Fruit fly (Drosophila melanogaster) whole organism, embryonic: ENCODE measurements around the gene Txl.

Experiments used
- Antp ChIP-seq: fragments of 200-800 bp; sonication (Bioruptor generic); optimal IDR thresholded peaks from 3 replicates; lab custom pipeline; 2016; ENCODE audit warnings: missing biosample characterization, missing genetic modification characterization
- B-H2 ChIP-seq: fragments of 200-800 bp; sonication (Bioruptor generic); optimal IDR thresholded peaks from 2 replicates; lab custom pipeline; 2018; ENCODE audit warnings: missing biosample characterization, mild to moderate bottlenecking, missing genetic modification characterization
- CG1024 ChIP-seq: fragments of 200-800 bp; sonication (Bioruptor generic); IDR thresholded peaks from 2 replicates; pipeline ENCODE4 v1.3.6; 2022; ENCODE audit warnings: missing biosample characterization, missing genetic modification characterization
- CG10274 ChIP-seq: fragments of 200-800 bp; sonication (Bioruptor generic); optimal IDR thresholded peaks from 3 replicates; lab custom pipeline; 2017; ENCODE audit warnings: missing biosample characterization, mild to moderate bottlenecking, missing genetic modification characterization
- CG10565 ChIP-seq: fragments of 200-800 bp; sonication (Bioruptor generic); optimal IDR thresholded peaks from 3 replicates; lab custom pipeline; 2016; ENCODE audit warnings: missing biosample characterization, mild to moderate bottlenecking, missing genetic modification characterization
- CG10979 ChIP-seq: fragments of 200-800 bp; sonication (Bioruptor generic); optimal IDR thresholded peaks from 2 replicates; lab custom pipeline; 2018; ENCODE audit warnings: missing biosample characterization, mild to moderate bottlenecking, missing genetic modification characterization, moderate library complexity
- CG11093 ChIP-seq: fragments of 200-800 bp; sonication (Bioruptor generic); IDR thresholded peaks from 3 replicates; pipeline ENCODE4 v1.3.6; 2022; ENCODE audit warnings: missing biosample characterization, missing genetic modification characterization
- CG11247 ChIP-seq: fragments of 200-800 bp; sonication (Bioruptor generic); IDR thresholded peaks from 2 replicates; pipeline ENCODE4 v1.3.6; 2022; ENCODE audit warnings: missing biosample characterization, missing genetic modification characterization
- CG12942 ChIP-seq: fragments of 200-800 bp; sonication (Bioruptor generic); optimal IDR thresholded peaks from 3 replicates; lab custom pipeline; 2016; ENCODE audit warnings: missing biosample characterization, missing genetic modification characterization
- CG14014 ChIP-seq: fragments of 200-800 bp; sonication (Bioruptor generic); IDR thresholded peaks from 2 replicates; pipeline ENCODE4 v1.3.6; 2022; ENCODE audit warnings: missing biosample characterization, missing genetic modification characterization
- CG15601 ChIP-seq: fragments of 200-800 bp; sonication (Bioruptor generic); optimal IDR thresholded peaks from 3 replicates; lab custom pipeline; 2019; ENCODE audit warnings: missing biosample characterization, mild to moderate bottlenecking, missing genetic modification characterization, moderate library complexity
- CG17912 ChIP-seq: fragments of 200-800 bp; sonication (Bioruptor generic); optimal IDR thresholded peaks from 2 replicates; lab custom pipeline; 2018; ENCODE audit warnings: missing biosample characterization, mild to moderate bottlenecking, missing genetic modification characterization
- CG2875 ChIP-seq: fragments of 200-800 bp; sonication (Bioruptor generic); optimal IDR thresholded peaks from 2 replicates; lab custom pipeline; 2017; ENCODE audit warnings: missing biosample characterization, mild to moderate bottlenecking, missing genetic modification characterization, missing genetic modification reagents
- CG3838 ChIP-seq: fragments of 200-800 bp; sonication (Bioruptor generic); optimal IDR thresholded peaks from 3 replicates; lab custom pipeline; 2016; ENCODE audit warnings: missing biosample characterization, missing genetic modification characterization
- CG5180 ChIP-seq: fragments of 200-800 bp; sonication (Bioruptor generic); optimal IDR thresholded peaks from 3 replicates; lab custom pipeline; 2017; ENCODE audit warnings: missing biosample characterization, missing genetic modification characterization, mild to moderate bottlenecking, moderate library complexity, missing genetic modification reagents
- CG5245 ChIP-seq: fragments of 200-800 bp; sonication (Bioruptor generic); optimal IDR thresholded peaks from 3 replicates; lab custom pipeline; 2016; ENCODE audit warnings: missing biosample characterization, missing genetic modification characterization
- CG6254 ChIP-seq: fragments of 200-800 bp; sonication (Bioruptor generic); optimal IDR thresholded peaks from 3 replicates; lab custom pipeline; 2017; ENCODE audit warnings: mild to moderate bottlenecking, missing biosample characterization, missing genetic modification reagents, missing genetic modification characterization
- CG7786 ChIP-seq: fragments of 200-800 bp; sonication (Bioruptor generic); optimal IDR thresholded peaks from 2 replicates; lab custom pipeline; 2016; ENCODE audit warnings: missing biosample characterization, missing genetic modification characterization
- CG8089 ChIP-seq: fragments of 200-800 bp; sonication (Bioruptor generic); optimal IDR thresholded peaks from 3 replicates; lab custom pipeline; 2016; ENCODE audit warnings: missing biosample characterization, missing genetic modification characterization
- CG8359 ChIP-seq: fragments of 200-800 bp; sonication (Bioruptor generic); optimal IDR thresholded peaks from 2 replicates; lab custom pipeline; 2017; ENCODE audit warnings: missing biosample characterization, mild to moderate bottlenecking, missing genetic modification characterization, borderline replicate concordance
- CG8388 ChIP-seq: fragments of 200-800 bp; sonication (Bioruptor generic); optimal IDR thresholded peaks from 2 replicates; lab custom pipeline; 2019; ENCODE audit warnings: missing biosample characterization, mild to moderate bottlenecking, missing genetic modification characterization, moderate library complexity
- CG8944 ChIP-seq: fragments of 200-800 bp; sonication (Bioruptor generic); optimal IDR thresholded peaks from 3 replicates; lab custom pipeline; 2016; ENCODE audit warnings: missing biosample characterization, missing genetic modification characterization
- CHES-1-like ChIP-seq: fragments of 200-800 bp; sonication (Bioruptor generic); optimal IDR thresholded peaks from 2 replicates; lab custom pipeline; 2016; ENCODE audit warnings: missing biosample characterization, missing genetic modification characterization
- CoRest ChIP-seq: fragments of 200-800 bp; sonication (Bioruptor generic); optimal IDR thresholded peaks from 3 replicates; lab custom pipeline; 2018; ENCODE audit warnings: missing biosample characterization, mild to moderate bottlenecking, missing genetic modification characterization, moderate library complexity
- Dad ChIP-seq: fragments of 200-800 bp; sonication (Bioruptor generic); optimal IDR thresholded peaks from 3 replicates; lab custom pipeline; 2016; ENCODE audit warnings: missing biosample characterization, missing genetic modification characterization
- GATAe ChIP-seq: fragments of 200-800 bp; sonication (Bioruptor generic); conservative IDR thresholded peaks from 2 replicates; pipeline ENCODE4 v1.3.6; 2022; ENCODE audit warnings: missing biosample characterization, missing genetic modification characterization
- Gsc ChIP-seq: fragments of 200-800 bp; sonication (Bioruptor generic); IDR thresholded peaks from 2 replicates; pipeline ENCODE4 v1.3.6; 2022; ENCODE audit warnings: missing biosample characterization, missing genetic modification characterization
- Max ChIP-seq: fragments of 200-800 bp; sonication (Bioruptor generic); optimal IDR thresholded peaks from 2 replicates; lab custom pipeline; 2016; ENCODE audit warnings: missing biosample characterization, mild to moderate bottlenecking, missing genetic modification characterization
- Oli ChIP-seq: fragments of 200-800 bp; sonication (Bioruptor generic); optimal IDR thresholded peaks from 2 replicates; lab custom pipeline; 2018; ENCODE audit warnings: missing biosample characterization, mild to moderate bottlenecking, missing genetic modification characterization, moderate library complexity
- Rx ChIP-seq: fragments of 200-800 bp; sonication (Bioruptor generic); IDR thresholded peaks from 2 replicates; pipeline ENCODE4 v1.3.6; 2022; ENCODE audit warnings: missing biosample characterization, missing genetic modification characterization
- Sin3A ChIP-seq: fragments of >200 bp; optimal IDR thresholded peaks from 2 replicates; lab custom pipeline; 2018
- al ChIP-seq: fragments of 200-800 bp; sonication (Bioruptor generic); IDR thresholded peaks from 2 replicates; pipeline ENCODE4 v1.3.6; 2022; ENCODE audit warnings: missing biosample characterization, missing genetic modification characterization
- aop ChIP-seq: fragments of 200-800 bp; sonication (Bioruptor generic); IDR thresholded peaks from 2 replicates; pipeline ENCODE4 v1.3.6; 2022; ENCODE audit warnings: missing biosample characterization, missing genetic modification characterization
- dimm ChIP-seq: fragments of 200-800 bp; sonication (Bioruptor generic); IDR thresholded peaks from 2 replicates; pipeline ENCODE4 v1.3.6; 2022; ENCODE audit warnings: missing biosample characterization, missing genetic modification characterization
- fd102C ChIP-seq: fragments of 200-800 bp; sonication (Bioruptor generic); optimal IDR thresholded peaks from 2 replicates; lab custom pipeline; 2018; ENCODE audit warnings: missing biosample characterization, mild to moderate bottlenecking, missing genetic modification characterization, moderate library complexity
- gcm2 ChIP-seq: fragments of 200-800 bp; sonication (Bioruptor generic); optimal IDR thresholded peaks from 2 replicates; lab custom pipeline; 2016; ENCODE audit warnings: missing biosample characterization, missing genetic modification characterization
- hth ChIP-seq: fragments of >200 bp; optimal IDR thresholded peaks from 2 replicates; lab custom pipeline; 2017; ENCODE audit warnings: inconsistent platforms
- jing ChIP-seq: fragments of 200-800 bp; sonication (Bioruptor generic); optimal IDR thresholded peaks from 2 replicates; lab custom pipeline; 2018; ENCODE audit warnings: missing biosample characterization, mild to moderate bottlenecking, missing genetic modification characterization
- kay ChIP-seq: fragments of 200-800 bp; sonication (Bioruptor generic); optimal IDR thresholded peaks from 2 replicates; lab custom pipeline; 2016; ENCODE audit warnings: missing biosample characterization, missing genetic modification characterization
- knrl ChIP-seq: fragments of 200-800 bp; sonication (Bioruptor generic); IDR thresholded peaks from 3 replicates; pipeline ENCODE4 v1.3.6; 2022; ENCODE audit warnings: missing biosample characterization, missing genetic modification characterization; ENCODE audit not compliant: partially characterized antibody
- lmd ChIP-seq: fragments of 200-800 bp; sonication (Bioruptor generic); IDR thresholded peaks from 2 replicates; pipeline ENCODE4 v1.3.6; 2022; ENCODE audit warnings: missing biosample characterization, missing genetic modification characterization
- mirr ChIP-seq: fragments of 200-800 bp; sonication (Bioruptor generic); optimal IDR thresholded peaks from 3 replicates; lab custom pipeline; 2018; ENCODE audit warnings: missing biosample characterization, mild to moderate bottlenecking, missing genetic modification characterization
- nerfin-1 ChIP-seq: fragments of 200-800 bp; sonication (Bioruptor generic); optimal IDR thresholded peaks from 3 replicates; lab custom pipeline; 2019; ENCODE audit warnings: missing biosample characterization, mild to moderate bottlenecking, missing genetic modification characterization, moderate library complexity
- odd ChIP-seq: fragments of 200-800 bp; sonication (Bioruptor generic); optimal IDR thresholded peaks from 2 replicates; lab custom pipeline; 2017; ENCODE audit warnings: missing biosample characterization, mild to moderate bottlenecking, missing genetic modification characterization
- pita ChIP-seq: fragments of 200-800 bp; sonication (Bioruptor generic); optimal IDR thresholded peaks from 2 replicates; lab custom pipeline; 2017; ENCODE audit warnings: missing biosample characterization, mild to moderate bottlenecking, missing genetic modification characterization
- stc ChIP-seq: fragments of 200-800 bp; sonication (Bioruptor generic); IDR thresholded peaks from 2 replicates; pipeline ENCODE4 v1.3.6; 2022; ENCODE audit warnings: missing biosample characterization, missing genetic modification characterization
- toy ChIP-seq: fragments of 200-800 bp; sonication (Bioruptor generic); IDR thresholded peaks from 2 replicates; pipeline ENCODE4 v1.3.6; 2022; ENCODE audit warnings: missing biosample characterization, missing genetic modification characterization
- twi ChIP-seq: fragments of 200-800 bp; optimal IDR thresholded peaks from 2 replicates; lab custom pipeline; 2019; ENCODE audit warnings: missing biosample characterization, mild to moderate bottlenecking, missing genetic modification characterization, moderate library complexity
- tx ChIP-seq: fragments of 200-800 bp; sonication (Bioruptor generic); optimal IDR thresholded peaks from 2 replicates; lab custom pipeline; 2016; ENCODE audit warnings: missing biosample characterization, missing genetic modification characterization
- vnd ChIP-seq: fragments of 200-800 bp; sonication (Bioruptor generic); IDR thresholded peaks from 3 replicates; pipeline ENCODE4 v1.3.6; 2022; ENCODE audit warnings: missing biosample characterization, missing genetic modification characterization; ENCODE audit not compliant: partially characterized antibody

The Txl gene

DNA sequence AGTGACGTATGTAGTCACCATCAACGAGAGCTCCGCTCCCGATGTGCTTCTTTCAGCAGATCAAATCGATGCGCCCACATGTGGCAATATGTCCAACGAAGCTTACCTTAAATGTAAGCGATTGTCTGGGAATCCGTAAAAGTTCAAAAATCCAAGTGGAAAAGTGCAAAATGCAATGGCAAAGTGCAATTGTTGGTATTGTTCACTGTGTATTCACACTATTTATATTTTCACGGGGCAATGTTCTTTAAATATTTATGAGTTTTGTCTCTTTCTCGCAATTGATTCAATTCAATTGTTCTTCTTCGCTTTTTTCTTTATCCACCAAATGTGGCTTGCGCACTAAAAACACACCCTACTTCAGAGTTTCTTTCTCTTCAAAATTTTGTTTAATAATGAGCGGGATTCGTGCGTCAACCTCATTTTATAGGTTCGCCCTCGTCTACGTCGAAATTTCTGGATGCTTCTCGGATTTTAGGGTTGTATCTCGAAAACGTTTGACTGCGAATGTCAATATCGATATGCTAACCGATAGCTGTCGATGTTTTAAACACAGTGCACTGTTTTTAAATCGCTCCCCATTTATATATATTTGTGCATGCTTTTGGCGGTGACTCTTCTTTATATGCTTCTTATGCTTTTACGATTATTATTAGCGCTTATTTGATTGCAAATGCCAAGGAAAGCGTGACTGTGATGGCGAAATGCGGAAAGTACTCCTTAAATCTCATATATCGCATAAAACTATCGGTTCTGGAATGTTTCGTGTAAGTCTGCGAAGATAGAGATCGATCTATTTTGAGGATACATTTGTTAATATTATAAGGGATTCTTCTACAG is 13.7 kb upstream of the Txl start, which contains the start of gene DnaJ-1 (continued):
- no peak for TF ChIP-seq hth (lab: Kevin White, UChicago)
- TF ChIP-seq vnd (GFP tag; lab: Robert Waterston, UW) = peak; percentile 99
- TF ChIP-seq toy (GFP tag; lab: Robert Waterston, UW) = no peak
- peak; percentile 10 for TF ChIP-seq Max (GFP tag; lab: Kevin White, UChicago)
- no peak for TF ChIP-seq CG6254 (GFP tag; lab: Kevin White, UChicago)
- no peak for TF ChIP-seq CG8089 (GFP tag; lab: Kevin White, UChicago)
- no peak for TF ChIP-seq GATAe (GFP tag; lab: Robert Waterston, UW)
- no peak for TF ChIP-seq CG1024 (GFP tag; lab: Robert Waterston, UW)
- peak; percentile 3 for TF ChIP-seq CG5180
- TF ChIP-seq gcm2 (GFP tag; lab: Kevin White, UChicago) = no peak
- TF ChIP-seq kay (GFP tag; lab: Kevin White, UChicago) = no peak
- TF ChIP-seq CG11093 (GFP tag; lab: Robert Waterston, UW) = no peak
- peak; percentile 36 for TF ChIP-seq nerfin-1 (tag; lab: Kevin White, UChicago)
- no peak for TF ChIP-seq mirr
- peak; percentile 99 for TF ChIP-seq knrl (GFP tag; lab: Robert Waterston, UW)
- no peak for TF ChIP-seq twi (tag; lab: Kevin White, UChicago)
- no peak for TF ChIP-seq CG3838 (GFP tag; lab: Kevin White, UChicago)
- TF ChIP-seq CG10274 = no peak
- TF ChIP-seq CG8359 (GFP tag; lab: Kevin White, UChicago) = no peak
- peak; percentile 95 for TF ChIP-seq Sin3A (lab: Kevin White, UChicago)
- TF ChIP-seq CHES-1-like (GFP tag; lab: Kevin White, UChicago) = no peak
- TF ChIP-seq Antp = no peak
- TF ChIP-seq odd = peak; percentile 54
- no peak for TF ChIP-seq aop (GFP tag; lab: Robert Waterston, UW)
- TF ChIP-seq al (GFP tag; lab: Robert Waterston, UW) = no peak
- TF ChIP-seq B-H2 (GFP tag; lab: Kevin White, UChicago) = no peak
- no peak for TF ChIP-seq CG12942 (GFP tag; lab: Kevin White, UChicago)
- TF ChIP-seq CoRest (tag; lab: Kevin White, UChicago) = peak; percentile 6
- TF ChIP-seq Oli = no peak
- no peak for TF ChIP-seq Dad
- peak; percentile 27 for TF ChIP-seq CG17912 (GFP tag; lab: Kevin White, UChicago)
- TF ChIP-seq CG10565 (GFP tag; lab: Kevin White, UChicago) = no peak
- TF ChIP-seq dimm (GFP tag; lab: Robert Waterston, UW) = no peak
- no peak for TF ChIP-seq pita
- no peak for TF ChIP-seq stc
- no peak for TF ChIP-seq CG5245 (GFP tag; lab: Kevin White, UChicago)
- peak; percentile 9 for TF ChIP-seq CG2875 (GFP tag; lab: Kevin White, UChicago)
- TF ChIP-seq CG14014 = 0 out of 2 replicates have a peak, but pooled peaks have one; percentile 11
- TF ChIP-seq lmd = no peak
- no peak for TF ChIP-seq CG7786 (GFP tag; lab: Kevin White, UChicago)
- no peak for TF ChIP-seq CG11247 (GFP tag; lab: Robert Waterston, UW)
- TF ChIP-seq CG8388 (GFP tag; lab: Kevin White, UChicago) = no peak
- peak; percentile 3 for TF ChIP-seq tx (GFP tag; lab: Kevin White, UChicago)
- TF ChIP-seq fd102C (GFP tag; lab: Kevin White, UChicago) = no peak
- TF ChIP-seq Gsc = no peak
- peak; percentile 65 for TF ChIP-seq CG15601 (tag; lab: Kevin White, UChicago)
- TF ChIP-seq jing (GFP tag; lab: Kevin White, UChicago) = no peak
- no peak for TF ChIP-seq Rx
- TF ChIP-seq CG10979 (tag; lab: Kevin White, UChicago) = peak; percentile 27
- TF ChIP-seq CG8944 = no peak
